Fruit fly (Drosophila melanogaster): ENCODE data around the gene abo.

- TF ChIP-seq br (GFP tag; optimal IDR thresholded peaks at IDR 0.05) (no peak), usp (GFP tag; optimal IDR thresholded peaks at IDR 0.05) (no peak), pan (optimal IDR thresholded peaks at IDR 0.05) (no peak), CrebA (GFP tag; optimal IDR thresholded peaks at IDR 0.05; ENCODE audit: borderline replicate concordance) (no peak), jim (GFP tag; optimal IDR thresholded peaks at IDR 0.05) (no peak), OdsH (GFP tag; optimal IDR thresholded peaks at IDR 0.05) (no peak), tai (GFP tag; optimal IDR thresholded peaks at IDR 0.05) (no peak), GATAd (GFP tag; optimal IDR thresholded peaks at IDR 0.05) (no peak), Vsx2 (GFP tag; optimal IDR thresholded peaks at IDR 0.05; ENCODE audit: partially characterized antibody) (no peak), sage (GFP tag; optimal IDR thresholded peaks at IDR 0.05) (no peak), brk (GFP tag; optimal IDR thresholded peaks at IDR 0.05) (no peak), Hr78 (GFP tag; optimal IDR thresholded peaks at IDR 0.05) (no peak)
These were observed 455 bp downstream of the abo start for dm6 chr2L:10974638-10975037.

All from whole organism, wandering third instar larva.